Worm (Caenorhabditis elegans) whole organism, L1 larva: ENCODE results near the gene pap-3.

Experiments used
- mep-1 ChIP-seq: fragments of 150-350 bp; optimal IDR thresholded peaks from 2 replicates; lab custom pipeline; 2014; ENCODE audit warnings: missing biosample characterization, missing genetic modification characterization
- nhr-237 ChIP-seq: fragments of 150-350 bp; optimal IDR thresholded peaks from 2 replicates; lab custom pipeline; 2014; ENCODE audit warnings: missing biosample characterization, missing genetic modification characterization
- nhr-76 ChIP-seq: sonication (generic microtip); optimal IDR thresholded peaks from 2 replicates; lab custom pipeline; 2017; ENCODE audit warnings: missing biosample characterization, missing genetic modification characterization
- nhr-77 ChIP-seq: fragments of 150-350 bp; optimal IDR thresholded peaks from 2 replicates; lab custom pipeline; 2014; ENCODE audit warnings: missing biosample characterization, missing genetic modification characterization
- sox-4 ChIP-seq: sonication (generic microtip); optimal IDR thresholded peaks from 2 replicates; lab custom pipeline; 2016; ENCODE audit warnings: missing genetic modification characterization, missing compliant biosample characterization
- sup-37 ChIP-seq: fragments of 200-800 bp; sonication (Bioruptor generic); optimal IDR thresholded peaks from 2 replicates; lab custom pipeline; 2018; ENCODE audit warnings: mild to moderate bottlenecking, missing genetic modification characterization, missing compliant biosample characterization

- TF ChIP-seq nhr-237 (tag; lab: Kevin White, UChicago), result no peak
- no peak for TF ChIP-seq nhr-76 (tag; lab: Kevin White, UChicago)
- no peak for TF ChIP-seq mep-1 (tag; lab: Kevin White, UChicago)
- no peak for TF ChIP-seq sup-37 (GFP tag; lab: Kevin White, UChicago)
- no peak for TF ChIP-seq sox-4 (tag; lab: Kevin White, UChicago)
- no peak for TF ChIP-seq nhr-77 (tag; lab: Kevin White, UChicago)
Measured at ce11 chrII:11842766-11843165, 26.4 kb upstream of the pap-3 start.
